Fruit fly (Drosophila melanogaster): ENCODE measurements around the gene Hmgcl.

DNA sequence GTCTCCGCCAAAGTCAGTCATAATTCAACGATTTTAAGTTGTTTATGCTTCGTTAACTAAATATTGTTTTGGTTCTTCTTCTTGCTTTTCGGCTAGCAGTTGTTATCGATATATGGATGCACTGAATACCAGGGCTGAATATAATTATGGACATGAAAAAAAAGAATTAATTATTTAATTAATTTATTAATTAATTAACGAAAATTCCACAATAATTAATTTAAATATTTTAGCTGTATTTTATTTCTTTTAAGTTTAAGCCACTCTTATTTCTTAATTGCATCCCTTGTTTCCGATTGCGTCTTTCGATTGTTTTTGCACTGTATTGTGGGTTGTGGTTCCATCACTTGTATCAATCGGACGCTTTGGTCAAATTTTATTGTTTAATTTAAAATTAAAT, 10.1 kb upstream of the Hmgcl start, which contains the start of the genes Gas41 and SA1:
- no peak for TF ChIP-seq CG8478 (optimal IDR thresholded peaks at IDR 0.05)
- TF ChIP-seq CTCF (optimal IDR thresholded peaks at IDR 0.05), result no peak
